Fruit fly (Drosophila melanogaster) whole organism, embryonic: ENCODE data around the gene CG13481.

ENCODE experiments used
- Asciz ChIP-seq: fragments of 200-800 bp; sonication (Bioruptor generic); optimal IDR thresholded peaks from 2 replicates; lab custom pipeline; 2017; ENCODE audit warnings: missing biosample characterization, mild to moderate bottlenecking, missing genetic modification characterization, missing genetic modification reagents
- CG1024 ChIP-seq: fragments of 200-800 bp; sonication (Bioruptor generic); IDR thresholded peaks from 2 replicates; pipeline ENCODE4 v1.3.6; 2022; ENCODE audit warnings: missing biosample characterization, missing genetic modification characterization
- CG10959 ChIP-seq: fragments of 200-800 bp; sonication (Bioruptor generic); IDR thresholded peaks from 2 replicates; pipeline ENCODE4 v1.3.6; 2022; ENCODE audit warnings: missing biosample characterization, missing genetic modification characterization
- CG12769 ChIP-seq: fragments of 200-800 bp; sonication (Bioruptor generic); optimal IDR thresholded peaks from 2 replicates; lab custom pipeline; 2019; ENCODE audit warnings: missing biosample characterization, mild to moderate bottlenecking, missing genetic modification characterization, moderate library complexity
- CG14860 ChIP-seq: fragments of 200-800 bp; sonication (Bioruptor generic); IDR thresholded peaks from 3 replicates; pipeline ENCODE4 v1.3.6; 2022; ENCODE audit warnings: missing biosample characterization, missing genetic modification characterization; ENCODE audit not compliant: partially characterized antibody
- CG1529 ChIP-seq: fragments of 200-800 bp; sonication (Bioruptor generic); optimal IDR thresholded peaks from 3 replicates; lab custom pipeline; 2018; ENCODE audit warnings: missing biosample characterization, missing genetic modification characterization
- CG1602 ChIP-seq: fragments of 200-800 bp; sonication (Bioruptor generic); optimal IDR thresholded peaks from 3 replicates; lab custom pipeline; 2016; ENCODE audit warnings: missing biosample characterization, missing genetic modification characterization
- CG17361 ChIP-seq: fragments of 200-800 bp; sonication (Bioruptor generic); IDR thresholded peaks from 3 replicates; pipeline ENCODE4 v1.3.6; 2022; ENCODE audit warnings: missing biosample characterization, missing genetic modification characterization
- CG18619 ChIP-seq: fragments of 200-800 bp; sonication (Bioruptor generic); optimal IDR thresholded peaks from 3 replicates; lab custom pipeline; 2017; ENCODE audit warnings: missing biosample characterization, mild to moderate bottlenecking, missing genetic modification characterization
- CG2120 ChIP-seq: fragments of 200-800 bp; sonication (Bioruptor generic); optimal IDR thresholded peaks from 3 replicates; lab custom pipeline; 2016; ENCODE audit warnings: missing biosample characterization, missing genetic modification characterization
- CG3065 ChIP-seq: fragments of 200-800 bp; sonication (Bioruptor generic); optimal IDR thresholded peaks from 2 replicates; lab custom pipeline; 2016; ENCODE audit warnings: missing biosample characterization, missing genetic modification characterization
- CG4360 ChIP-seq: fragments of 200-800 bp; sonication (Bioruptor generic); IDR thresholded peaks from 2 replicates; pipeline ENCODE4 v1.3.6; 2022; ENCODE audit warnings: missing biosample characterization, missing genetic modification characterization
- CG4424 ChIP-seq: fragments of 200-800 bp; sonication (Bioruptor generic); optimal IDR thresholded peaks from 3 replicates; lab custom pipeline; 2016; ENCODE audit warnings: missing biosample characterization, missing genetic modification characterization
- CG4707 ChIP-seq: fragments of 200-800 bp; sonication (Bioruptor generic); optimal IDR thresholded peaks from 2 replicates; lab custom pipeline; 2018; ENCODE audit warnings: missing biosample characterization, mild to moderate bottlenecking, missing genetic modification characterization, moderate library complexity
- CG4854 ChIP-seq: fragments of 200-800 bp; sonication (Bioruptor generic); optimal IDR thresholded peaks from 2 replicates; lab custom pipeline; 2016; ENCODE audit warnings: missing biosample characterization, missing genetic modification characterization, inconsistent platforms
- CG6272 ChIP-seq: fragments of 200-800 bp; sonication (Bioruptor generic); IDR thresholded peaks from 2 replicates; pipeline ENCODE4 v1.3.6; 2022; ENCODE audit warnings: missing biosample characterization, missing genetic modification characterization
- CG7839 ChIP-seq: fragments of 200-800 bp; sonication (Bioruptor generic); optimal IDR thresholded peaks from 3 replicates; lab custom pipeline; 2018; ENCODE audit warnings: missing biosample characterization, mild to moderate bottlenecking, missing genetic modification characterization, moderate library complexity
- CG7963 ChIP-seq: fragments of 200-800 bp; sonication (Bioruptor generic); IDR thresholded peaks from 3 replicates; pipeline ENCODE4 v1.3.6; 2022; ENCODE audit warnings: missing biosample characterization, missing genetic modification characterization; ENCODE audit not compliant: partially characterized antibody
- CG8388 ChIP-seq: fragments of 200-800 bp; sonication (Bioruptor generic); optimal IDR thresholded peaks from 2 replicates; lab custom pipeline; 2019; ENCODE audit warnings: missing biosample characterization, mild to moderate bottlenecking, missing genetic modification characterization, moderate library complexity
- CG9609 ChIP-seq: fragments of 200-800 bp; sonication (Bioruptor generic); optimal IDR thresholded peaks from 3 replicates; lab custom pipeline; 2016; ENCODE audit warnings: missing biosample characterization, missing genetic modification characterization
- CG9727 ChIP-seq: fragments of 200-800 bp; sonication (Bioruptor generic); optimal IDR thresholded peaks from 3 replicates; lab custom pipeline; 2017; ENCODE audit warnings: missing biosample characterization, mild to moderate bottlenecking, missing genetic modification characterization
- Fer3 ChIP-seq: fragments of 200-800 bp; sonication (Bioruptor generic); optimal IDR thresholded peaks from 2 replicates; lab custom pipeline; 2018; ENCODE audit warnings: missing biosample characterization, mild to moderate bottlenecking, missing genetic modification characterization, moderate library complexity
- HLH4C ChIP-seq: fragments of 200-800 bp; sonication (Bioruptor generic); IDR thresholded peaks from 3 replicates; pipeline ENCODE4 v1.3.6; 2022; ENCODE audit warnings: missing biosample characterization, missing genetic modification characterization; ENCODE audit not compliant: partially characterized antibody
- Kr ChIP-seq: fragments of 200-800 bp; sonication (Bioruptor generic); optimal IDR thresholded peaks from 2 replicates; lab custom pipeline; 2017; ENCODE audit warnings: missing biosample characterization, mild to moderate bottlenecking, missing genetic modification characterization
- Lpt ChIP-seq: fragments of >200 bp; optimal IDR thresholded peaks from 2 replicates; lab custom pipeline; 2018; ENCODE audit warnings: missing biosample characterization, missing genetic modification characterization
- Med ChIP-seq: fragments of 200-800 bp; sonication (Bioruptor generic); peaks from one replicate; lab custom pipeline; 2016; ENCODE audit warnings: missing biosample characterization, missing genetic modification characterization, mild to moderate bottlenecking, inconsistent platforms, moderate library complexity
- Rx ChIP-seq: fragments of 200-800 bp; sonication (Bioruptor generic); IDR thresholded peaks from 2 replicates; pipeline ENCODE4 v1.3.6; 2022; ENCODE audit warnings: missing biosample characterization, missing genetic modification characterization
- Sox100B ChIP-seq: fragments of 200-800 bp; sonication (Bioruptor generic); optimal IDR thresholded peaks from 3 replicates; lab custom pipeline; 2018; ENCODE audit warnings: missing biosample characterization, mild to moderate bottlenecking, missing genetic modification characterization
- Ssrp ChIP-seq: fragments of 200-800 bp; sonication (Bioruptor generic); optimal IDR thresholded peaks from 2 replicates; lab custom pipeline; 2018; ENCODE audit warnings: missing biosample characterization, mild to moderate bottlenecking, missing genetic modification characterization, moderate library complexity
- Vsx1 ChIP-seq: fragments of 200-800 bp; sonication (Bioruptor generic); optimal IDR thresholded peaks from 2 replicates; lab custom pipeline; 2017; ENCODE audit warnings: missing biosample characterization, mild to moderate bottlenecking, missing genetic modification characterization, missing genetic modification reagents
- Xrp1 ChIP-seq: fragments of 200-800 bp; sonication (Bioruptor generic); IDR thresholded peaks from 2 replicates; pipeline ENCODE4 v1.3.6; 2022; ENCODE audit warnings: missing biosample characterization, missing genetic modification characterization
- amos ChIP-seq: fragments of 200-800 bp; sonication (Bioruptor generic); IDR thresholded peaks from 2 replicates; pipeline ENCODE4 v1.3.6; 2022; ENCODE audit warnings: missing biosample characterization, missing genetic modification characterization; ENCODE audit not compliant: partially characterized antibody
- az2 ChIP-seq: fragments of 200-800 bp; sonication (Bioruptor generic); optimal IDR thresholded peaks from 3 replicates; lab custom pipeline; 2016; ENCODE audit warnings: missing biosample characterization, missing genetic modification characterization
- bigmax ChIP-seq: fragments of 200-800 bp; sonication (Bioruptor generic); optimal IDR thresholded peaks from 2 replicates; lab custom pipeline; 2018; ENCODE audit warnings: missing biosample characterization, mild to moderate bottlenecking, missing genetic modification characterization
- chif ChIP-seq, 2 experiments: fragments of 200-800 bp; sonication (Bioruptor generic); optimal IDR thresholded peaks; 3 replicates each; lab custom pipeline; 2016; ENCODE audit warnings: missing biosample characterization in 2 of 2, missing genetic modification characterization in 2 of 2
- dmrt11E ChIP-seq: fragments of 200-800 bp; sonication (Bioruptor generic); optimal IDR thresholded peaks from 3 replicates; lab custom pipeline; 2018; ENCODE audit warnings: missing biosample characterization, mild to moderate bottlenecking, missing genetic modification characterization, moderate library complexity
- fd96Cb ChIP-seq: fragments of 200-800 bp; sonication (Bioruptor generic); optimal IDR thresholded peaks from 2 replicates; lab custom pipeline; 2018; ENCODE audit warnings: missing biosample characterization, mild to moderate bottlenecking, missing genetic modification characterization, moderate library complexity
- ken ChIP-seq: fragments of 200-800 bp; sonication (Bioruptor generic); IDR thresholded peaks from 3 replicates; pipeline ENCODE4 v1.3.6; 2022; ENCODE audit warnings: missing biosample characterization, missing genetic modification characterization
- knrl ChIP-seq: fragments of 200-800 bp; sonication (Bioruptor generic); IDR thresholded peaks from 3 replicates; pipeline ENCODE4 v1.3.6; 2022; ENCODE audit warnings: missing biosample characterization, missing genetic modification characterization; ENCODE audit not compliant: partially characterized antibody
- lab ChIP-seq: fragments of 200-800 bp; sonication (Bioruptor generic); optimal IDR thresholded peaks from 3 replicates; lab custom pipeline; 2017; ENCODE audit warnings: missing biosample characterization, missing genetic modification characterization, mild to moderate bottlenecking, moderate library complexity, missing genetic modification reagents
- nom ChIP-seq: fragments of 200-800 bp; sonication (Bioruptor generic); optimal IDR thresholded peaks from 2 replicates; lab custom pipeline; 2017; ENCODE audit warnings: missing biosample characterization, missing genetic modification characterization, mild to moderate bottlenecking, moderate library complexity, missing genetic modification reagents
- pfk ChIP-seq: fragments of 200-800 bp; sonication (Bioruptor generic); optimal IDR thresholded peaks from 2 replicates; lab custom pipeline; 2018; ENCODE audit warnings: missing biosample characterization, mild to moderate bottlenecking, missing genetic modification characterization, moderate library complexity
- pho ChIP-seq: fragments of 200-800 bp; sonication (Bioruptor generic); optimal IDR thresholded peaks from 2 replicates; lab custom pipeline; 2016; ENCODE audit warnings: missing biosample characterization, missing genetic modification characterization
- pum ChIP-seq: fragments of 200-800 bp; sonication (Bioruptor generic); optimal IDR thresholded peaks from 2 replicates; lab custom pipeline; 2016; ENCODE audit warnings: missing biosample characterization, missing genetic modification characterization
- scrt ChIP-seq: fragments of 200-800 bp; sonication (Bioruptor generic); optimal IDR thresholded peaks from 2 replicates; lab custom pipeline; 2018; ENCODE audit warnings: missing biosample characterization, mild to moderate bottlenecking, missing genetic modification characterization, moderate library complexity
- tap ChIP-seq: fragments of 200-800 bp; optimal IDR thresholded peaks from 3 replicates; lab custom pipeline; 2019; ENCODE audit warnings: missing biosample characterization, mild to moderate bottlenecking, missing genetic modification characterization, moderate library complexity
- trh ChIP-seq: fragments of 200-800 bp; sonication (Bioruptor generic); optimal IDR thresholded peaks from 2 replicates; lab custom pipeline; 2016; ENCODE audit warnings: missing biosample characterization, missing genetic modification characterization
- usp ChIP-seq: fragments of >200 bp; optimal IDR thresholded peaks from 2 replicates; lab custom pipeline; 2017; ENCODE audit warnings: missing biosample characterization, missing genetic modification characterization
- zen2 ChIP-seq: fragments of 200-800 bp; sonication (Bioruptor generic); IDR thresholded peaks from 3 replicates; pipeline ENCODE4 v1.3.6; 2022; ENCODE audit warnings: missing biosample characterization, missing genetic modification characterization; ENCODE audit not compliant: partially characterized antibody
- zfh1 ChIP-seq: fragments of 200-800 bp; sonication (Bioruptor generic); IDR thresholded peaks from 3 replicates; pipeline ENCODE4 v1.3.6; 2022; ENCODE audit warnings: missing biosample characterization, missing genetic modification characterization

Gene CG13481

DNA sequence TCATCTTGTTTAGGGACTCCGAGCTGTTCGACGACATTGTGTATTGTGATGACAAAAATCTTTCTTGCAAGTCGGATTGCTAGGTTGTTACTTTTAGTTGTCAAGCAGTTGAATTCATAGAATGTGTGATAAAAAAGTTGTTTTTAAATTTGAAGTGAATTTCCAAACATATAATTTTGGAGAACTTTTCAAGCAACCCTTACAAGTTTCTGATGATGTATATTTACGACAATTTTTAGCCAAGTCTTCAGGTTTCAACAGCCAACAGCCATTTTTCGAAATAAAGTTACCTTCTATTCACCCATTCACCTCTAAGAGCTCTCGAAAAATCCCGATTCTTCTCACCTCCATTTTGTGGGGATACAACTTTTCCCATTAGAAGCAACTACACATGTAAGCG lies at the start of gene CG13481:
TSS of gene CG13481 (minus strand) at position 101 of the 400 bp plus-strand sequence.
- TF ChIP-seq CG8388, result no peak
- TF ChIP-seq pum, result no peak
- no peak for TF ChIP-seq CG3065 (GFP tag; lab: Kevin White, UChicago)
- no peak for TF ChIP-seq HLH4C
- TF ChIP-seq Lpt (GFP tag; lab: Kevin White, UChicago), result no peak
- TF ChIP-seq Kr (GFP tag; lab: Kevin White, UChicago), result no peak
- no peak for TF ChIP-seq amos (GFP tag; lab: Robert Waterston, UW)
- no peak for TF ChIP-seq CG7839 (tag; lab: Kevin White, UChicago)
- TF ChIP-seq CG10959 (GFP tag; lab: Robert Waterston, UW), result no peak
- TF ChIP-seq CG12769, result no peak
- TF ChIP-seq CG1602 (GFP tag; lab: Kevin White, UChicago), result no peak
- no peak for TF ChIP-seq nom (GFP tag; lab: Kevin White, UChicago)
- no peak for TF ChIP-seq CG4707
- no peak for TF ChIP-seq chif (GFP tag; optimal IDR thresholded peaks at IDR 0.05; lab: Kevin White, UChicago)
- TF ChIP-seq CG6272 (GFP tag; lab: Robert Waterston, UW), result no peak
- no peak for TF ChIP-seq CG1529 (GFP tag; lab: Kevin White, UChicago)

DNA sequence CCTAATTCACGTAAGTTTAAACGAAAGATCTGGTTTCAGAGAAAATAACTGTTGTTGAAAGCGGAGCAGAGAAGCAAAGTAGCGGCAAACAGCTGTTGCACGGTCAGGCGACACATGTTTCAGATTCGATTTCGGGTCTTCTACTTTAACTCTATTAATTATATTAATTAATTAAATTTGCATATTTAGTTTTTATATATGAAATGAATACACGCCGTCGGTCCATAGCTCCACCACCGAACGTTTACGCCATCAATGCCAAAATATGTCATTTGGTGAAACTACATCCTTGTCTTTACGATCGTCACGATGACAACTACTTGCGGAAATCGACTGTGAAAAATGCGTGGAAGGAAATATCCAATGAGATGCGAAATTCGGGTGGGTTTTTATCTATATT lies 41.4 kb upstream of the CG13481 start:
- TF ChIP-seq scrt (GFP tag; lab: Kevin White, UChicago) (no peak), zen2 (no peak), tap (peak; percentile 44), CG9609 (GFP tag; lab: Kevin White, UChicago) (no peak), dmrt11E (tag; lab: Kevin White, UChicago) (peak; percentile 71), Xrp1 (GFP tag; lab: Robert Waterston, UW) (peak; percentile 74), zfh1 (GFP tag; lab: Robert Waterston, UW) (peak; percentile 74), CG17361 (GFP tag; lab: Robert Waterston, UW) (no peak), trh (GFP tag; lab: Kevin White, UChicago) (no peak), az2 (GFP tag; lab: Kevin White, UChicago) (peak; percentile 64), bigmax (GFP tag; lab: Kevin White, UChicago) (no peak), CG2120 (GFP tag; lab: Kevin White, UChicago) (no peak), CG14860 (GFP tag; lab: Robert Waterston, UW) (no peak), Asciz (GFP tag; lab: Kevin White, UChicago) (peak; percentile 65), CG8388 (peak; percentile 54), CG1024 (GFP tag; lab: Robert Waterston, UW) (peak; percentile 38; the same call in 1 of the 2 replicates), pho (GFP tag; lab: Kevin White, UChicago) (no peak), lab (peak; percentile 36), CG9727 (GFP tag; lab: Kevin White, UChicago) (peak; percentile 11), pfk (GFP tag; lab: Kevin White, UChicago) (no peak), CG4424 (GFP tag; lab: Kevin White, UChicago) (peak; percentile 31), Ssrp (tag; lab: Kevin White, UChicago) (peak; percentile 29), ken (GFP tag; lab: Robert Waterston, UW) (no peak), CG18619 (peak; percentile 20), Vsx1 (GFP tag; lab: Kevin White, UChicago) (peak; percentile 17), CG4854 (GFP tag; lab: Kevin White, UChicago) (no peak), Med (peak; percentile 21), knrl (no peak), CG4360 (GFP tag; lab: Robert Waterston, UW) (peak; percentile 32; the same call in 1 of the 2 replicates), CG7963 (GFP tag; lab: Robert Waterston, UW) (no peak), Rx (GFP tag; lab: Robert Waterston, UW) (peak; percentile 19; the same call in 1 of the 2 replicates), Fer3 (peak; percentile 35), Sox100B (GFP tag; lab: Kevin White, UChicago) (no peak), fd96Cb (tag; lab: Kevin White, UChicago) (peak; percentile 12), usp (no peak)
